Worm (Caenorhabditis elegans) whole organism, L4 larva: ENCODE measurements around the gene rod-1.

Source experiments
- ZK546.5 ChIP-seq, 2 experiments: sonication (generic microtip); optimal IDR thresholded peaks; 2 replicates each; lab custom pipeline; 2017; ENCODE audit warnings: missing biosample characterization in 2 of 2, missing genetic modification characterization in 2 of 2
- ama-1 ChIP-seq: fragments of 150-350 bp; optimal IDR thresholded peaks from 2 replicates; lab custom pipeline; 2014; ENCODE audit warnings: inconsistent platforms, mixed read lengths
- ctbp-1 ChIP-seq: fragments of 200-800 bp; sonication (Bioruptor generic); IDR thresholded peaks from 2 replicates; pipeline ENCODE4 v1.3.6; 2022; ENCODE audit warnings: missing genetic modification reagents, missing genetic modification characterization, missing compliant biosample characterization
- jun-1 ChIP-seq: fragments of 150-350 bp; optimal IDR thresholded peaks from 2 replicates; lab custom pipeline; 2014; ENCODE audit warnings: missing biosample characterization, missing genetic modification reagents, missing genetic modification characterization
- lim-7 ChIP-seq: fragments of 200-800 bp; sonication (Bioruptor generic); IDR thresholded peaks from 2 replicates; pipeline ENCODE4 v1.3.6; 2022; ENCODE audit warnings: missing genetic modification characterization, missing compliant biosample characterization
- lin-13 ChIP-seq: fragments of 150-350 bp; optimal IDR thresholded peaks from 2 replicates; lab custom pipeline; 2014; ENCODE audit warnings: missing biosample characterization, missing genetic modification reagents, missing genetic modification characterization
- nhr-77 ChIP-seq: fragments of 150-350 bp; optimal IDR thresholded peaks from 2 replicates; lab custom pipeline; 2014; ENCODE audit warnings: missing biosample characterization, missing genetic modification characterization
- saeg-2 ChIP-seq: fragments of 200-800 bp; sonication (Bioruptor generic); IDR thresholded peaks from 2 replicates; pipeline ENCODE4 v1.3.6; 2022; ENCODE audit warnings: missing genetic modification reagents, missing genetic modification characterization, missing compliant biosample characterization
- zfp-3 ChIP-seq: fragments of 200-800 bp; sonication (Bioruptor generic); conservative IDR thresholded peaks from 2 replicates; pipeline ENCODE4 v1.3.6; 2022; ENCODE audit warnings: missing genetic modification reagents, missing genetic modification characterization, missing compliant biosample characterization
- ztf-7 ChIP-seq: fragments of 150-350 bp; optimal IDR thresholded peaks from 2 replicates; lab custom pipeline; 2014; ENCODE audit warnings: missing biosample characterization, missing genetic modification characterization

ce11 chrIV:7439377-7439776 lies 38.9 kb upstream of the rod-1 start:
- TF ChIP-seq lin-13 (GFP tag; lab: Kevin White, UChicago), result no peak
- TF ChIP-seq ama-1 (lab: Kevin White, UChicago), result no peak
- TF ChIP-seq saeg-2 (GFP tag; lab: Robert Waterston, UW), result no peak
- no peak for TF ChIP-seq nhr-77
- no peak for TF ChIP-seq lim-7 (GFP tag; lab: Robert Waterston, UW)
- no peak for TF ChIP-seq ztf-7 (tag; lab: Kevin White, UChicago)
- TF ChIP-seq ZK546.5 (tag; optimal IDR thresholded peaks at IDR 0.05; lab: Kevin White, UChicago), result no peak
- TF ChIP-seq ctbp-1 (GFP tag; lab: Robert Waterston, UW), result no peak
- TF ChIP-seq jun-1 (tag; lab: Kevin White, UChicago), result no peak
- TF ChIP-seq zfp-3 (GFP tag; lab: Robert Waterston, UW), result no peak
